Fruit fly (Drosophila melanogaster) whole organism, wandering third instar larva: ENCODE measurements around the gene CG2924.

ENCODE experiments used
- Abd-B ChIP-seq: fragments of >200 bp; optimal IDR thresholded peaks from 2 replicates; lab custom pipeline; 2017; ENCODE audit warnings: missing biosample characterization, missing genetic modification characterization
- CG32264 ChIP-seq: fragments of 200-800 bp; sonication (Bioruptor generic); optimal IDR thresholded peaks from 2 replicates; lab custom pipeline; 2016; ENCODE audit warnings: missing biosample characterization, missing genetic modification characterization
- CG9705 ChIP-seq: fragments of 200-800 bp; sonication (Bioruptor generic); optimal IDR thresholded peaks from 2 replicates; lab custom pipeline; 2018; ENCODE audit warnings: missing biosample characterization, mild to moderate bottlenecking, missing genetic modification characterization
- CrebA ChIP-seq: fragments of 200-800 bp; sonication (Bioruptor generic); optimal IDR thresholded peaks from 2 replicates; lab custom pipeline; 2016; ENCODE audit warnings: missing biosample characterization, mild to moderate bottlenecking, missing genetic modification characterization, borderline replicate concordance
- Dfd ChIP-seq: fragments of >200 bp; optimal IDR thresholded peaks from 2 replicates; lab custom pipeline; 2017; ENCODE audit warnings: missing biosample characterization, missing genetic modification characterization
- Dif ChIP-seq: fragments of 200-275, 200-300 bp; sonication (Bioruptor generic); optimal IDR thresholded peaks from 2 replicates; lab custom pipeline; 2018; ENCODE audit warnings: missing biosample characterization, missing genetic modification characterization; ENCODE audit not compliant: partially characterized antibody
- GATAd ChIP-seq: sonication (Bioruptor generic); optimal IDR thresholded peaks from 2 replicates; lab custom pipeline; 2016; ENCODE audit warnings: missing biosample characterization, missing genetic modification characterization
- HLH106 ChIP-seq: fragments of 200-800 bp; optimal IDR thresholded peaks from 3 replicates; lab custom pipeline; 2019; ENCODE audit warnings: missing biosample characterization, mild to moderate bottlenecking, missing genetic modification characterization, moderate library complexity
- Hnf4 ChIP-seq: fragments of 200-800 bp; sonication (Bioruptor generic); optimal IDR thresholded peaks from 2 replicates; lab custom pipeline; 2016; ENCODE audit warnings: missing biosample characterization, mild to moderate bottlenecking, missing genetic modification characterization
- Hr78 ChIP-seq: fragments of >200 bp; optimal IDR thresholded peaks from 2 replicates; lab custom pipeline; 2017; ENCODE audit warnings: missing biosample characterization, missing genetic modification characterization
- Hr83 ChIP-seq: fragments of 200-300 bp; sonication (Bioruptor generic); optimal IDR thresholded peaks from 2 replicates; lab custom pipeline; 2016; ENCODE audit warnings: missing biosample characterization, mild to moderate bottlenecking, missing genetic modification characterization, moderate library complexity; ENCODE audit not compliant: poor library complexity, severe bottlenecking
- Mio ChIP-seq: sonication (Bioruptor generic); optimal IDR thresholded peaks from 2 replicates; lab custom pipeline; 2016; ENCODE audit warnings: missing biosample characterization, missing genetic modification characterization
- Myc ChIP-seq: fragments of >200 bp; optimal IDR thresholded peaks from 2 replicates; lab custom pipeline; 2017
- N ChIP-seq: fragments of >200 bp; optimal IDR thresholded peaks from 2 replicates; lab custom pipeline; 2018; ENCODE audit warnings: missing biosample characterization, missing external identifiers, missing genetic modification characterization
- OdsH ChIP-seq: fragments of 200-800 bp; sonication (Bioruptor generic); optimal IDR thresholded peaks from 2 replicates; lab custom pipeline; 2016; ENCODE audit warnings: missing biosample characterization, mild to moderate bottlenecking, missing genetic modification characterization
- Rel ChIP-seq, 2 experiments: fragments of 200-800 bp; sonication (Bioruptor generic) in 1 of 2; optimal IDR thresholded peaks; 2 replicates in 1 of 2; 3 replicates in 1 of 2; lab custom pipeline; 2016 to 2019; ENCODE audit warnings: mild to moderate bottlenecking in 2 of 2, missing biosample characterization in 2 of 2, missing genetic modification characterization in 2 of 2, moderate library complexity in 1 of 2
- Sp1 ChIP-seq: fragments of 200-800 bp; sonication (Bioruptor generic); optimal IDR thresholded peaks from 3 replicates; lab custom pipeline; 2019; ENCODE audit warnings: missing biosample characterization, mild to moderate bottlenecking, missing genetic modification characterization, moderate library complexity
- Vsx2 ChIP-seq: fragments of 200-300, 225-300 bp; sonication (Bioruptor generic); optimal IDR thresholded peaks from 2 replicates; lab custom pipeline; 2018; ENCODE audit warnings: missing biosample characterization, missing genetic modification characterization; ENCODE audit not compliant: partially characterized antibody
- br ChIP-seq: fragments of 200-800 bp; sonication (Bioruptor generic); optimal IDR thresholded peaks from 2 replicates; lab custom pipeline; 2016; ENCODE audit warnings: missing biosample characterization, missing genetic modification characterization
- brk ChIP-seq: fragments of 200-800 bp; sonication (Bioruptor generic); optimal IDR thresholded peaks from 2 replicates; lab custom pipeline; 2016; ENCODE audit warnings: missing biosample characterization, mild to moderate bottlenecking, missing genetic modification characterization
- dl ChIP-seq, 2 experiments: fragments of 175-275, 200-275 bp in 1 of 2; fragments of 200-275 bp in 1 of 2; sonication (Bioruptor generic); optimal IDR thresholded peaks; lab custom pipeline; 2018; ENCODE audit warnings: mild to moderate bottlenecking in 2 of 2, missing biosample characterization in 2 of 2, missing genetic modification characterization in 2 of 2, moderate library complexity in 2 of 2; ENCODE audit not compliant: partially characterized antibody in 2 of 2, insufficient read depth in 1 of 2
- dmrt93B ChIP-seq: fragments of 200-800 bp; sonication (Bioruptor generic); optimal IDR thresholded peaks from 2 replicates; lab custom pipeline; 2018; ENCODE audit warnings: missing biosample characterization, mild to moderate bottlenecking, missing genetic modification characterization
- dsf ChIP-seq: sonication (Bioruptor generic); optimal IDR thresholded peaks from 2 replicates; lab custom pipeline; 2016; ENCODE audit warnings: missing biosample characterization, missing genetic modification characterization, borderline replicate concordance
- ey ChIP-seq: fragments of 200-800 bp; sonication (Bioruptor generic); optimal IDR thresholded peaks from 2 replicates; lab custom pipeline; 2016; ENCODE audit warnings: missing biosample characterization, missing genetic modification characterization
- foxo ChIP-seq, 2 experiments: fragments of 200-800 bp; sonication (Bioruptor generic); optimal IDR thresholded peaks; 2 replicates in 1 of 2; 3 replicates in 1 of 2; lab custom pipeline; 2016 to 2017; ENCODE audit warnings: missing biosample characterization in 2 of 2, missing genetic modification characterization in 2 of 2
- fru ChIP-seq: fragments of 200-800 bp; sonication (Bioruptor generic); optimal IDR thresholded peaks from 3 replicates; lab custom pipeline; 2016; ENCODE audit warnings: missing biosample characterization, mild to moderate bottlenecking, missing genetic modification characterization
- h ChIP-seq: fragments of 200-800 bp; sonication (Bioruptor generic); optimal IDR thresholded peaks from 3 replicates; lab custom pipeline; 2016; ENCODE audit warnings: missing biosample characterization, mild to moderate bottlenecking, missing genetic modification characterization
- jim ChIP-seq: fragments of 175-275, 200-325 bp; sonication (Bioruptor generic); optimal IDR thresholded peaks from 2 replicates; lab custom pipeline; 2016; ENCODE audit warnings: missing biosample characterization, mild to moderate bottlenecking, missing genetic modification characterization
- lola ChIP-seq: fragments of >200 bp; optimal IDR thresholded peaks from 2 replicates; lab custom pipeline; 2017; ENCODE audit warnings: missing biosample characterization, missing genetic modification characterization
- pan ChIP-seq: fragments of >200 bp; optimal IDR thresholded peaks from 2 replicates; lab custom pipeline; 2017
- psq ChIP-seq: fragments of 200-800 bp; sonication (Bioruptor generic); optimal IDR thresholded peaks from 3 replicates; lab custom pipeline; 2017; ENCODE audit warnings: missing biosample characterization, mild to moderate bottlenecking, missing genetic modification characterization, moderate library complexity
- rgr ChIP-seq: fragments of 200-800 bp; sonication (Bioruptor generic); optimal IDR thresholded peaks from 3 replicates; lab custom pipeline; 2016; ENCODE audit warnings: missing biosample characterization, mild to moderate bottlenecking, missing genetic modification characterization
- sage ChIP-seq: fragments of 200-800 bp; sonication (Bioruptor generic); optimal IDR thresholded peaks from 2 replicates; lab custom pipeline; 2016; ENCODE audit warnings: missing biosample characterization, mild to moderate bottlenecking, missing genetic modification characterization
- tai ChIP-seq: sonication (Bioruptor generic); optimal IDR thresholded peaks from 2 replicates; lab custom pipeline; 2016; ENCODE audit warnings: missing biosample characterization, missing genetic modification characterization
- usp ChIP-seq: fragments of >200 bp; optimal IDR thresholded peaks from 2 replicates; lab custom pipeline; 2017; ENCODE audit warnings: missing biosample characterization, missing genetic modification characterization
- woc ChIP-seq: sonication (Bioruptor generic); optimal IDR thresholded peaks from 2 replicates; lab custom pipeline; 2016; ENCODE audit warnings: missing biosample characterization, mild to moderate bottlenecking, missing genetic modification characterization

The CG2924 gene

DNA sequence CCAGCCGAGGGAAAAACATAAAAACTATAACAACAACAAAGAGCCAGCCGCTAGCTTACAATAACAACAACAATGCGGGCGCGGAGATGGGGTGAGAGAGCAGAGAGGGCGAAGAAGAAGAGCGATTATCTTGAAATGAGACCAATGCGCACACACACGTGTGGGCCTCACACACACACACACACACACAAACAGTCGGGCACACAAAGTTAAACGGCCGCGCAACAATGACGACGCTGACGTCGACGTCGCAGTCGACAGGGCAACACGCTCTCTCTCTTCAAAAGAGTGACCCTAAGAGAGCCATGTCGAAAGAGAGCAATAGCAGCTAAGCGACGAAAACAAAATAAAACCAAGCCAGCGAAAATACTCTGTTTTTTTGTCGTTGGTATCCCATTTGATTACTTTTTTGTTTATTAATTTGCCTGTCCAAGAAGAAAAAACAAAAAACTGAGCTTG is 35.3 kb upstream of the CG2924 start:
- TF ChIP-seq dsf (GFP tag; lab: Kevin White, UChicago) (no peak), N (peak; percentile 44), Hr83 (GFP tag; lab: Kevin White, UChicago) (no peak), ey (GFP tag; lab: Kevin White, UChicago) (no peak), foxo (GFP tag; optimal IDR thresholded peaks at IDR 0.05; lab: Kevin White, UChicago) (no peak), HLH106 (tag; lab: Kevin White, UChicago) (no peak), dl (GFP tag; optimal IDR thresholded peaks at IDR 0.05; lab: Kevin White, UChicago; ENCODE audit: insufficient read depth in 1 of 2, partially characterized antibody in 2 of 2) (peak; percentile 29 to 62), Rel (GFP tag; optimal IDR thresholded peaks at IDR 0.05; lab: Kevin White, UChicago) (peak; percentile 45), Rel (tag; optimal IDR thresholded peaks at IDR 0.05; lab: Kevin White, UChicago) (peak; percentile 57), Dif (GFP tag; lab: Kevin White, UChicago) (peak; percentile 82), psq (GFP tag; lab: Kevin White, UChicago) (no peak), CrebA (GFP tag; lab: Kevin White, UChicago) (peak; percentile 47)

DNA sequence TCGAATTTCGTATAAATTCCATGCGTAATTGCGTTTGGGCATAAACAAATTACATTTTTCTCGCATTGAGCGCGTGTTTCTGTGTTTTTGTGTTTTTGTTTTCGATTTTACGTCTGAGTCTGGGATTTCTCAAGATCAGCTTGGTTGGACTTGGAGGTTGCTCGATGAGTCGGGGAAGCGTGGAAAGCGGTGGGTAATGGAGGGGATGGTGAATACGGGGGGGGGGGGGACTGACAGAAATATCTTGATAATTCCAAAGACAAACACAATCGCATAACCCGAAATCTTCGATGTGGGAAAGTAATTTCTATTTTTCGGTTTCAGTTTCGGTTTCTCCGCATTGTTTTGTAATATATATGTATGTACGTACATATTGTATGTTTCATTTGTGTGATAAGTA is 34.7 kb upstream of the CG2924 start:
- TF ChIP-seq Rel (GFP tag; optimal IDR thresholded peaks at IDR 0.05; lab: Kevin White, UChicago) (no peak), Rel (tag; optimal IDR thresholded peaks at IDR 0.05; lab: Kevin White, UChicago) (peak; percentile 14), Abd-B (GFP tag; lab: Kevin White, UChicago) (no peak), dsf (GFP tag; lab: Kevin White, UChicago) (no peak), Dfd (GFP tag; lab: Kevin White, UChicago) (no peak)

DNA sequence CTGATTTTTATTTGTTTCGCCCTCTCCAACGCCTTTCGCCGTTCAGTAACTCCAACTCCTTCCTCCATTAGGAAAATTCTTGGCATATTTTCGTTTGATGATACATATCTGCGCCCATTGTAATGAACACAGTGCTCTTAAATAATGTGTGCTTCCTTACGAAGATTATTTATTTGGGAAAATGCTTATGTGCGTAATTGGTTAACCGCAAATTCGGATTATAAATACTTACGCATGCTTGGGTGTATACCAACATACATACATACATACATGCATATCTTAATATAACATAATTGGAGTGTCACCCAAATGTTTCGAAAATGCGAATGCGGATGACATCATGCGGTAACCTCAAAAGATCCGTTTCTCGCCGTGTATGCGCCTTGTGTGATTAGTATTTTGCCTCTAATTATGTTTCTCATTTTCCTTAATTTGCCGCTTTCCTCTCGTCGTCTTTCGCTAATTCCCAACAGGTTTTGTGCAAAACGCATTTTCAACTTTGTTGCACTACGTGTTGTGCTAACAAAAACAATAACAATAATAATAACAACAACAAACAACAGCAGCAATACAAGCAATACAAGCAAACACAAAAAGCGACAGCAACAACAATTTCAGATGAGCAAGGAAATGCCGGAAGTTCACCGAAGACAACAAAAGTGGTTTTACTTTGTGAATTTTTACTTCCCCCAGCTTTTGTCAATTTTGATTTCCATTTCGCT is 34.1 kb upstream of the CG2924 start:
- TF ChIP-seq dmrt93B (GFP tag; lab: Kevin White, UChicago) (no peak), N (no peak), jim (GFP tag; lab: Kevin White, UChicago) (no peak), CG32264 (GFP tag; lab: Kevin White, UChicago) (no peak), rgr (GFP tag; lab: Kevin White, UChicago) (no peak), CrebA (GFP tag; lab: Kevin White, UChicago) (no peak), h (GFP tag; lab: Kevin White, UChicago) (no peak)
- TF ChIP-seq, all 38 proteins: peak for 0

DNA sequence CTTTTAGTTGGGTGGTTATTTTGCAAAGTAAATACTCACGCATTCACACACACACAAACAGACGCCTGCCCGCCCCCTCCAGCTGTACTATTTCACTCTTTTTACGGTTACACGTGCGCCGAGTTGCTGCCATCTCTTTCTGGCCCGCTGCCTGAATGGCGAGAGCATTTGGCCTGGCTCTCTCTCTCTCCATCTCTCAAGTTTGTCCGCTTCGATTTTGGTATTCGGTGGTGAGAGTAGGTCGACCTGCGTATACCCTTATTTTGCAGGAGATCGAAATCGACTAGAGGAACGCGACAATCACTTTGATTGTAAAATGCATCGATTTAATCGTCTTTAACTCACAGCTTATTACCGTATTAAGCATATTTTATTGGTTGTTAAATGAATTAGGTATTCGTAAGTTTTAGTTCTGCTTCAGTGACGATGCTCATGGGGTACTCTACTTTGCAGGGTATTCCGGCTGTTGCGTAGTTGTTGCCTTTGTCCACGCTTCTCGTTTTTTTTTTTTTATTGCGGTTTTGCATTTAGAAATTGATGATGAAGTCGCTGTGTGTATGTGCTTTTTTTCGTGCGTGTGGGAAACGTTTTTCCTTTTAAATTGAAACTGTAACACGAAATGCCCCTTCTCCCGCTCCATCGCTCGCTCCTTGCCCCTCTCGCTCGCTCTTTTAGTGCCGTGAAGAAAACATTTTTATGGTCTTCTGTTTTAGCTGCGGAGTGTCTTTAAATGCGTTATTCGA is 33.4 kb upstream of the CG2924 start:
- TF ChIP-seq OdsH: peak; percentile 83
- no peak for TF ChIP-seq dsf (GFP tag; lab: Kevin White, UChicago)
- peak; percentile 71 for TF ChIP-seq CG32264 (GFP tag; lab: Kevin White, UChicago)
- TF ChIP-seq Myc (lab: Kevin White, UChicago): no peak
- peak; percentile 90 for TF ChIP-seq ey (GFP tag; lab: Kevin White, UChicago)
- TF ChIP-seq rgr (GFP tag; lab: Kevin White, UChicago): peak; percentile 88
- TF ChIP-seq Dif (GFP tag; lab: Kevin White, UChicago): peak; percentile 62
- TF ChIP-seq Vsx2: no peak
- TF ChIP-seq Hr78 (GFP tag; lab: Kevin White, UChicago): no peak
- TF ChIP-seq brk (GFP tag; lab: Kevin White, UChicago): peak; percentile 14
- TF ChIP-seq Hr83 (GFP tag; lab: Kevin White, UChicago): no peak
- peak; percentile 79 to 84 for TF ChIP-seq foxo (GFP tag; optimal IDR thresholded peaks at IDR 0.05; lab: Kevin White, UChicago)
- no peak for TF ChIP-seq pan (lab: Kevin White, UChicago)
- TF ChIP-seq Abd-B (GFP tag; lab: Kevin White, UChicago): no peak
- TF ChIP-seq psq (GFP tag; lab: Kevin White, UChicago): peak; percentile 88
- peak; percentile 92 for TF ChIP-seq fru
- TF ChIP-seq Sp1 (GFP tag; lab: Kevin White, UChicago): peak; percentile 88
- TF ChIP-seq CG9705 (GFP tag; lab: Kevin White, UChicago): peak; percentile 65
- TF ChIP-seq lola: no peak
- TF ChIP-seq sage (GFP tag; lab: Kevin White, UChicago): peak; percentile 47
- TF ChIP-seq br (GFP tag; lab: Kevin White, UChicago): peak; percentile 90
- no peak for TF ChIP-seq GATAd (GFP tag; lab: Kevin White, UChicago)
- no peak for TF ChIP-seq jim (GFP tag; lab: Kevin White, UChicago)
- TF ChIP-seq dl (GFP tag; optimal IDR thresholded peaks at IDR 0.05; lab: Kevin White, UChicago; ENCODE audit: insufficient read depth in 1 of 2, partially characterized antibody in 2 of 2): peak; percentile 29 to 65
- peak; percentile 68 for TF ChIP-seq dmrt93B (GFP tag; lab: Kevin White, UChicago)
- TF ChIP-seq Rel (GFP tag; optimal IDR thresholded peaks at IDR 0.05; lab: Kevin White, UChicago): no peak
- TF ChIP-seq Rel (tag; optimal IDR thresholded peaks at IDR 0.05; lab: Kevin White, UChicago): peak; percentile 52
- TF ChIP-seq HLH106 (tag; lab: Kevin White, UChicago): peak; percentile 83
- TF ChIP-seq h (GFP tag; lab: Kevin White, UChicago): peak; percentile 94
- TF ChIP-seq Hnf4 (GFP tag; lab: Kevin White, UChicago): peak; percentile 76
- no peak for TF ChIP-seq Mio (GFP tag; lab: Kevin White, UChicago)
- TF ChIP-seq woc (GFP tag; lab: Kevin White, UChicago): peak; percentile 96
- TF ChIP-seq usp: no peak
- TF ChIP-seq tai: peak; percentile 41
